Worm (Caenorhabditis elegans): ENCODE results near the gene mak-1.

ce11 chrII:8710317-8710716 lies 33.6 kb upstream of the mak-1 start, which contains the start of gene srg-15:
- TF ChIP-seq W03F9.2 (tag; optimal IDR thresholded peaks at IDR 0.05) (no peak), him-1 (tag; optimal IDR thresholded peaks at IDR 0.05) (no peak), dao-5 (tag; optimal IDR thresholded peaks at IDR 0.05) (no peak)
